Worm (Caenorhabditis elegans) whole organism, late embryonic: ENCODE data around the gene C55A6.1.

Experiments used
- C08G9.2 ChIP-seq: sonication (generic microtip); optimal IDR thresholded peaks from 2 replicates; lab custom pipeline; 2016; ENCODE audit warnings: mild to moderate bottlenecking, missing genetic modification characterization, moderate library complexity, missing compliant biosample characterization
- F13H6.1 ChIP-seq: sonication (generic microtip); optimal IDR thresholded peaks from 2 replicates; lab custom pipeline; 2016; ENCODE audit warnings: missing genetic modification characterization, missing compliant biosample characterization
- K09A11.1 ChIP-seq: sonication (generic microtip); optimal IDR thresholded peaks from 2 replicates; lab custom pipeline; 2017; ENCODE audit warnings: antibody characterized with exemption, mild to moderate bottlenecking, missing genetic modification characterization, missing compliant biosample characterization; ENCODE audit not compliant: insufficient read depth
- Y22D7AL.16 ChIP-seq: sonication (generic microtip); optimal IDR thresholded peaks from 2 replicates; lab custom pipeline; 2016; ENCODE audit warnings: missing genetic modification characterization, missing compliant biosample characterization
- ahr-1 ChIP-seq: sonication (generic microtip); optimal IDR thresholded peaks from 2 replicates; lab custom pipeline; 2016; ENCODE audit warnings: missing genetic modification characterization, missing compliant biosample characterization
- ama-1 ChIP-seq: fragments of 150-350 bp; optimal IDR thresholded peaks from 2 replicates; lab custom pipeline; 2014
- ceh-14 ChIP-seq: sonication (generic microtip); optimal IDR thresholded peaks from 2 replicates; lab custom pipeline; 2016; ENCODE audit warnings: missing genotype, missing genetic modification characterization, missing compliant biosample characterization
- ceh-18 ChIP-seq: sonication (generic microtip); optimal IDR thresholded peaks from 2 replicates; lab custom pipeline; 2016; ENCODE audit warnings: missing genetic modification characterization, missing compliant biosample characterization
- ceh-19 ChIP-seq: fragments of 200-800 bp; sonication (Bioruptor generic); optimal IDR thresholded peaks from 2 replicates; lab custom pipeline; 2018; ENCODE audit warnings: mild to moderate bottlenecking, missing genetic modification characterization, missing compliant biosample characterization
- ceh-2 ChIP-seq: sonication (generic microtip); optimal IDR thresholded peaks from 2 replicates; lab custom pipeline; 2016; ENCODE audit warnings: missing genotype, missing genetic modification characterization, missing compliant biosample characterization
- ceh-30 ChIP-seq: fragments of 150-350 bp; optimal IDR thresholded peaks from 2 replicates; lab custom pipeline; 2014; ENCODE audit warnings: missing biosample characterization, missing genetic modification characterization
- ceh-31 ChIP-seq: sonication (generic microtip); optimal IDR thresholded peaks from 2 replicates; lab custom pipeline; 2016; ENCODE audit warnings: missing genetic modification characterization, missing compliant biosample characterization
- ceh-45 ChIP-seq: fragments of 200-800 bp; sonication (Bioruptor generic); IDR thresholded peaks from 2 replicates; pipeline ENCODE4 v1.3.6; 2022; ENCODE audit warnings: missing genetic modification reagents, missing genetic modification characterization, missing compliant biosample characterization
- ceh-9 ChIP-seq: sonication (generic microtip); optimal IDR thresholded peaks from 2 replicates; lab custom pipeline; 2016; ENCODE audit warnings: mild to moderate bottlenecking, missing genetic modification characterization, inconsistent platforms, missing compliant biosample characterization
- che-1 ChIP-seq: sonication (generic microtip); optimal IDR thresholded peaks from 2 replicates; lab custom pipeline; 2016; ENCODE audit warnings: mild to moderate bottlenecking, missing genetic modification characterization, missing compliant biosample characterization
- elt-4 ChIP-seq: sonication (generic microtip); optimal IDR thresholded peaks from 2 replicates; lab custom pipeline; 2016; ENCODE audit warnings: missing genetic modification characterization, missing compliant biosample characterization
- fkh-10 ChIP-seq: fragments of 150-350 bp; optimal IDR thresholded peaks from 2 replicates; lab custom pipeline; 2014; ENCODE audit warnings: missing biosample characterization, missing genetic modification reagents, missing genetic modification characterization
- gmeb-2 ChIP-seq: sonication (generic microtip); optimal IDR thresholded peaks from 2 replicates; lab custom pipeline; 2016; ENCODE audit warnings: missing genetic modification characterization, inconsistent platforms, missing compliant biosample characterization
- hlh-13 ChIP-seq: fragments of 200-800 bp; sonication (Bioruptor generic); optimal IDR thresholded peaks from 2 replicates; lab custom pipeline; 2018; ENCODE audit warnings: mild to moderate bottlenecking, missing genetic modification characterization, missing compliant biosample characterization
- hlh-15 ChIP-seq: sonication (generic microtip); optimal IDR thresholded peaks from 2 replicates; lab custom pipeline; 2016; ENCODE audit warnings: missing genetic modification characterization, missing compliant biosample characterization
- hlh-30 ChIP-seq: sonication (generic microtip); optimal IDR thresholded peaks from 2 replicates; lab custom pipeline; 2017; ENCODE audit warnings: antibody characterized with exemption, missing genetic modification characterization, missing compliant biosample characterization; ENCODE audit not compliant: insufficient read depth
- hlh-6 ChIP-seq: sonication (generic microtip); optimal IDR thresholded peaks from 2 replicates; lab custom pipeline; 2016; ENCODE audit warnings: missing genotype, missing genetic modification characterization, missing compliant biosample characterization
- hlh-8 ChIP-seq: sonication (generic microtip); optimal IDR thresholded peaks from 2 replicates; lab custom pipeline; 2016; ENCODE audit warnings: missing genotype, missing genetic modification characterization, missing compliant biosample characterization
- lim-6 ChIP-seq: sonication (generic microtip); optimal IDR thresholded peaks from 2 replicates; lab custom pipeline; 2016; ENCODE audit warnings: missing genetic modification characterization, missing compliant biosample characterization
- lin-11 ChIP-seq: fragments of 200-800 bp; sonication (Bioruptor generic); optimal IDR thresholded peaks from 2 replicates; lab custom pipeline; 2018; ENCODE audit warnings: mild to moderate bottlenecking, missing genetic modification characterization, missing compliant biosample characterization
- madf-2 ChIP-seq: sonication (generic microtip); optimal IDR thresholded peaks from 2 replicates; lab custom pipeline; 2017; ENCODE audit warnings: missing genetic modification characterization, missing compliant biosample characterization
- mec-3 ChIP-seq: sonication (generic microtip); optimal IDR thresholded peaks from 2 replicates; lab custom pipeline; 2016; ENCODE audit warnings: borderline replicate concordance, missing genetic modification characterization, missing compliant biosample characterization
- nhr-11 ChIP-seq: fragments of 150-350 bp; optimal IDR thresholded peaks from 2 replicates; lab custom pipeline; 2014; ENCODE audit warnings: missing biosample characterization, missing genetic modification characterization
- nhr-232 ChIP-seq: sonication (generic microtip); optimal IDR thresholded peaks from 2 replicates; lab custom pipeline; 2016; ENCODE audit warnings: missing genetic modification characterization, missing compliant biosample characterization
- npax-4 ChIP-seq: sonication (generic microtip); optimal IDR thresholded peaks from 2 replicates; lab custom pipeline; 2016; ENCODE audit warnings: missing genetic modification characterization, missing compliant biosample characterization
- odd-2 ChIP-seq: sonication (generic microtip); optimal IDR thresholded peaks from 2 replicates; lab custom pipeline; 2017; ENCODE audit warnings: antibody characterized with exemption, mild to moderate bottlenecking, missing genetic modification characterization, missing compliant biosample characterization
- pag-3 ChIP-seq: sonication (generic microtip); optimal IDR thresholded peaks from 2 replicates; lab custom pipeline; 2016; ENCODE audit warnings: missing compliant biosample characterization, missing genetic modification characterization, borderline replicate concordance
- pat-9 ChIP-seq: fragments of 200-800 bp; sonication (Bioruptor generic); optimal IDR thresholded peaks from 2 replicates; lab custom pipeline; 2018; ENCODE audit warnings: mild to moderate bottlenecking, missing genetic modification characterization, moderate library complexity, missing compliant biosample characterization
- pax-1 ChIP-seq: fragments of 150-350 bp; optimal IDR thresholded peaks from 2 replicates; lab custom pipeline; 2014; ENCODE audit warnings: missing biosample characterization, missing genetic modification characterization
- pha-2 ChIP-seq: sonication (generic microtip); optimal IDR thresholded peaks from 2 replicates; lab custom pipeline; 2017; ENCODE audit warnings: mild to moderate bottlenecking, missing genetic modification characterization, missing compliant biosample characterization
- pha-4 ChIP-seq: fragments of 150-350 bp; optimal IDR thresholded peaks from 2 replicates; lab custom pipeline; 2018; ENCODE audit warnings: missing biosample characterization, missing genetic modification reagents, missing genetic modification characterization
- sox-4 ChIP-seq: sonication (generic microtip); optimal IDR thresholded peaks from 2 replicates; lab custom pipeline; 2017; ENCODE audit warnings: mild to moderate bottlenecking, missing genetic modification characterization, inconsistent platforms, missing compliant biosample characterization
- ttx-3 ChIP-seq: sonication (generic microtip); optimal IDR thresholded peaks from 2 replicates; lab custom pipeline; 2016; ENCODE audit warnings: missing genetic modification reagents, missing genetic modification characterization, missing compliant biosample characterization
- ztf-16 ChIP-seq: sonication (generic microtip); optimal IDR thresholded peaks from 2 replicates; lab custom pipeline; 2017; ENCODE audit warnings: missing genetic modification characterization, missing compliant biosample characterization

The C55A6.1 gene

DNA sequence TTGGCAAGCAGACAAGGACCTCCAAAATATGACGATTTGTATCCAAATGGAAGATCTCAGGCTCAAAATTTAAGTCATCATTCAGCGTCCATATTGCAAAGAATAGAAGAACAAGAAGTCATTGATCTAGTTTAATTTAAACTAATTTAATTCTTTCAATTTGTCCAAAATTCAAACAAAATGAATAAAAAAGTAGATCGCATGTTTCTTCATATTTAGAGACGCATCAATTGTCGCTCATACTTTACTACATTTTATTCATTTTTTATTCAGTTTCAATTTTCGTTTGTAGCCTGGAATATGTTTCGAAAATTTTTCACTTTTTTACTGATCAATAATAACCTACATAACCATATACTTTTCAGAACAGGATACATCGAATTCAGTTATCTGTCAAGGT, 12.3 kb downstream of the C55A6.1 start, which contains the start of gene T11F9.21:
Gene T11F9.21, plus strand, starts transcription at position 301 of the 400 bp plus-strand sequence.
- no peak for TF ChIP-seq hlh-8 (tag; lab: Kevin White, UChicago)
- TF ChIP-seq sox-4 (tag; lab: Kevin White, UChicago), result no peak
- TF ChIP-seq ceh-14, result no peak
- TF ChIP-seq npax-4, result no peak
- TF ChIP-seq ztf-16 (tag; lab: Kevin White, UChicago), result no peak
- no peak for TF ChIP-seq pag-3 (tag; lab: Kevin White, UChicago)

DNA sequence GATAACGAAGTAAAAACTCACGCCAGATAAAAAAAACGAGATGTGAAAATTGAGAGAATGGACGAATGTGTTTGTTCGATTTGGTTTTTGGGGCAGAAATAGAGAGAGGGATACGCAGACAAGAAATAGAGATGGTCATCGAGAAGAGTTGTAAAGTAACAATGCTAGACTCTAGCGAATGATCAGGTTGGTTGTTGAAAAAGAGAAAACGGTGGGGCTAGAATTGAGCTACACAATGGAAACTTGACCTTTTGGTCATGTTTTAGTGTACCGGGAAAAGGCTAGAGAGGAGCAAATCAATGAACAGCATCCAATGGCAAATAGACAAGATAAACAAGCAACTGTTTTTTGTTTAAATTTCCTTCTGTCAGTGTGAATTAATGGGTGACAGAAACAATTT, 14.4 kb downstream of the C55A6.1 start, which contains the start of gene dhs-19:
Gene dhs-19, minus strand, starts transcription at position 101 of the 400 bp plus-strand sequence.
- TF ChIP-seq nhr-232 (tag; lab: Kevin White, UChicago) (no peak), hlh-13 (GFP tag; lab: Kevin White, UChicago) (no peak), K09A11.1 (no peak), ceh-45 (GFP tag; lab: Robert Waterston, UW) (no peak), hlh-6 (tag; lab: Kevin White, UChicago) (no peak), lim-6 (tag; lab: Kevin White, UChicago) (no peak), pax-1 (tag; lab: Kevin White, UChicago) (no peak), madf-2 (tag; lab: Kevin White, UChicago) (no peak)

- TF ChIP-seq ceh-31 (tag; lab: Kevin White, UChicago) (no peak), mec-3 (tag; lab: Kevin White, UChicago) (no peak), fkh-10 (GFP tag; lab: Kevin White, UChicago) (no peak), ceh-9 (tag; lab: Kevin White, UChicago) (no peak), ama-1 (no peak), K09A11.1 (no peak), nhr-11 (no peak), ahr-1 (no peak), F13H6.1 (no peak), odd-2 (tag; lab: Kevin White, UChicago) (no peak), madf-2 (tag; lab: Kevin White, UChicago) (no peak), elt-4 (tag; lab: Kevin White, UChicago) (no peak), pha-2 (no peak), ceh-30 (tag; lab: Kevin White, UChicago) (no peak), ttx-3 (no peak), lin-11 (tag; lab: Kevin White, UChicago) (no peak), ceh-2 (tag; lab: Kevin White, UChicago) (no peak)
Observed at ce11 chrV:11488288-11488687, 16.5 kb downstream of the C55A6.1 start.

DNA sequence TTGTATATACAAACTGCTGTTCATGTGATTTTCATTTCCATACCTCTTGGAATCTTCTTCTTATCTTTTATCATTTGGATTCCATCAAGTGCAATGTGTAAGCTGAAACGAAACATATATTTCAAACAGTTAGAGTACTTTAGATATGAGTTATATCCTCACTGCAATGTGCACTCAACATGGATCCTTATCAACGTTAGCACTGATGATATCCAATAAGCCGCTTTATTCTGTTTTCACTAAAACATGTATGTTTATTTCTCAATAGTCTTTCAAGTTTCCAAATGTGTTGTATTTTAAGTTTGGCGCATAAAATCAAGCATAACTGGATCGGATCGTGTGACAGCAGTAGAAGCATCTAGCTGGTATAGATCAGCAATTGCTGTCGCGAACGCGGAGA, 18.1 kb downstream of the C55A6.1 start, which contains the start of gene T11F9.10:
Gene T11F9.10, plus strand, starts transcription at position 301 of the 400 bp plus-strand sequence.
- TF ChIP-seq sox-4 (tag; lab: Kevin White, UChicago) (no peak), nhr-11 (no peak), ztf-16 (tag; lab: Kevin White, UChicago) (no peak), che-1 (no peak)

DNA sequence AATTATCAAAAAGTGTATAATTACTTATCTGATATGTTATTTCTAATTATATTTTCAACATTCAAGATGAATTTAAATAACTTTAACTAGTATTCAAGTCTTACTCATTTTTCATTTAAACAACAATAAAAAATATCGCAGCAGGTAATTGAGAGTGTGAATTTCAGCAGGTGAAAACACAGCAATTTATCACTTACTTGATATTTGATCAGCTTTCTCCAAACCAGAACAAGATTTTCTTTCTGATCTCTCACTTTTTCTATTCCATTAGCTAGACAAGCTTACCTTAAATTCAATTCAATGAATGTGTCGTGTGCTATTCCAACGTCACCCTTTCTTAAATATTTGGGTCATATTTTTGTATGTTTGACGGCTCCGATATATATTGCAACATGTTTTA, 19.2 kb downstream of the C55A6.1 start, which contains the start of gene srh-1:
Gene srh-1, plus strand, starts transcription at position 301 of the 400 bp plus-strand sequence.
- TF ChIP-seq ceh-19 (GFP tag; lab: Kevin White, UChicago), result no peak
- TF ChIP-seq pha-4 (tag; lab: Kevin White, UChicago), result no peak
- no peak for TF ChIP-seq gmeb-2
- no peak for TF ChIP-seq pag-3 (tag; lab: Kevin White, UChicago)
- TF ChIP-seq hlh-13 (GFP tag; lab: Kevin White, UChicago), result no peak
- no peak for TF ChIP-seq pat-9
- TF ChIP-seq npax-4, result no peak
- no peak for TF ChIP-seq ceh-18 (tag; lab: Kevin White, UChicago)
- no peak for TF ChIP-seq hlh-30
- no peak for TF ChIP-seq hlh-15
- TF ChIP-seq Y22D7AL.16, result no peak
- TF ChIP-seq C08G9.2, result no peak
- TF ChIP-seq lim-6 (tag; lab: Kevin White, UChicago), result no peak
